Fruit fly (Drosophila melanogaster): ENCODE measurements around the gene Atg3.

Gene Atg3

DNA sequence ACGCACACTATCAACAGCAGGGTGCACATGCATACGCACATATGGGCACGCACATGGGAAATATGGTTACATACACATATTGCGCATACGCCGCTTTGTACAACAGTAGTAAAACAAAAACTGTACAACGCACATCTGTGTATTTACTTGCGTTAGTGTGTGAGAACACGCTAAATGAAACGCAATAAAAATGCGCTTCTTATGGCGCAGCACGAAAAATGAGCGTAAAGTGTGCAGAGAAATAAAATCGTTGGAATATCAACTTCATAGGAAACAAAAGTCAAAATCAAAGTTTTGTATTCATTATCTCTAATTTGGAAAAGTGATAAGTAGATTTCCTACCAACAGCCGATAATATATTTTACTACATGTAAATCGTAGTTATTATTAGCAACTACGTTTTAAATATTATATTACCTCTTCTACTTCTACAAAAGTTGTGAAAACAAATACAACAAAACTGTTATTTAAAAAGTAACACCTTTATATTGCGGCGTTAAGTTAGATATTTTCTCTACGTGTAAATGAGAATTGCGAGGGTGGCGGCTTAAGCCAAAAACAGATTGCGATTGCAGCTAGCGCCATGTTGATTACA, 7.9 kb downstream of the Atg3 start (continued):
- TF ChIP-seq CG15073 (GFP tag; optimal IDR thresholded peaks at IDR 0.05) (no peak), CG4404 (GFP tag; IDR thresholded peaks at IDR 0.05) (no peak), CG12942 (GFP tag; optimal IDR thresholded peaks at IDR 0.05) (no peak), scrt (GFP tag; optimal IDR thresholded peaks at IDR 0.05) (peak; percentile 6), Hsf (GFP tag; optimal IDR thresholded peaks at IDR 0.05) (peak; percentile 35), unpg (GFP tag; optimal IDR thresholded peaks at IDR 0.05) (peak; percentile 39), grau (tag; optimal IDR thresholded peaks at IDR 0.05) (peak; percentile 56), CG5953 (GFP tag; IDR thresholded peaks at IDR 0.05) (peak; percentile 58; the same call in 1 of the 2 replicates), ase (GFP tag; IDR thresholded peaks at IDR 0.05) (peak; percentile 21; the same call in 1 of the 3 replicates), CG3163 (GFP tag; optimal IDR thresholded peaks at IDR 0.05) (no peak), kay (GFP tag; optimal IDR thresholded peaks at IDR 0.05) (no peak), CG6272 (GFP tag; IDR thresholded peaks at IDR 0.05) (no peak), Awh (GFP tag; IDR thresholded peaks at IDR 0.05) (peak; percentile 55; the same call in 1 of the 2 replicates), CG17385 (GFP tag; optimal IDR thresholded peaks at IDR 0.05) (peak; percentile 39), Spps (tag; optimal IDR thresholded peaks at IDR 0.05) (no peak), hbn (GFP tag; IDR thresholded peaks at IDR 0.05; ENCODE audit: partially characterized antibody) (no peak), odd (GFP tag; optimal IDR thresholded peaks at IDR 0.05) (peak; percentile 28), Xrp1 (GFP tag; IDR thresholded peaks at IDR 0.05) (peak; percentile 54; the same call in 1 of the 2 replicates), CG10431 (GFP tag; optimal IDR thresholded peaks at IDR 0.05) (no peak), CG4820 (GFP tag; optimal IDR thresholded peaks at IDR 0.05) (peak; percentile 48), Ets65A (GFP tag) (peak; percentile 78), GATAe (GFP tag; conservative IDR thresholded peaks at IDR 0.05) (no peak), fd96Cb (tag; optimal IDR thresholded peaks at IDR 0.05) (peak; percentile 73), Adf1 (GFP tag; IDR thresholded peaks at IDR 0.05) (no peak), CG9437 (GFP tag; optimal IDR thresholded peaks at IDR 0.05) (peak; percentile 55), dmrt11E (tag; optimal IDR thresholded peaks at IDR 0.05) (no peak), Max (GFP tag; optimal IDR thresholded peaks at IDR 0.05) (peak; percentile 43), cad (GFP tag; optimal IDR thresholded peaks at IDR 0.05) (no peak), CG8359 (GFP tag; optimal IDR thresholded peaks at IDR 0.05; ENCODE audit: borderline replicate concordance) (peak; percentile 35), CG13775 (GFP tag; optimal IDR thresholded peaks at IDR 0.05) (no peak), ind (GFP tag; optimal IDR thresholded peaks at IDR 0.05) (peak; percentile 32), CG42726 (GFP tag; IDR thresholded peaks at IDR 0.05; ENCODE audit: partially characterized antibody) (no peak), E2f1 (GFP tag; IDR thresholded peaks at IDR 0.05) (peak; percentile 16; the same call in 1 of the 2 replicates), kni (GFP tag; optimal IDR thresholded peaks at IDR 0.05) (no peak), cato (GFP tag; optimal IDR thresholded peaks at IDR 0.05; ENCODE audit: borderline replicate concordance) (peak; percentile 11), CG2712 (tag; optimal IDR thresholded peaks at IDR 0.05) (peak; percentile 62), da (GFP tag; optimal IDR thresholded peaks at IDR 0.05) (no peak), CG7963 (GFP tag; IDR thresholded peaks at IDR 0.05; ENCODE audit: partially characterized antibody) (no peak), dmrt99B (tag; optimal IDR thresholded peaks at IDR 0.05) (peak; percentile 75), Med (GFP tag) (peak; percentile 15), ro (GFP tag; IDR thresholded peaks at IDR 0.05) (no peak), Lhr (GFP tag; optimal IDR thresholded peaks at IDR 0.05) (peak; percentile 10), Asciz (GFP tag; optimal IDR thresholded peaks at IDR 0.05) (peak; percentile 71), CG6813 (GFP tag; optimal IDR thresholded peaks at IDR 0.05) (no peak), CG31365 (tag; optimal IDR thresholded peaks at IDR 0.05) (no peak), CG2889 (GFP tag; IDR thresholded peaks at IDR 0.05) (no peak), CG11695 (GFP tag; IDR thresholded peaks at IDR 0.05) (peak; percentile 67), Atf3 (GFP tag; optimal IDR thresholded peaks at IDR 0.05) (no peak), CG1602 (GFP tag; optimal IDR thresholded peaks at IDR 0.05) (peak; percentile 36), CG9215 (GFP tag; IDR thresholded peaks at IDR 0.05) (no peak)

All from whole organism, embryonic.